Worm (Caenorhabditis elegans): Measurements from ENCODE around the gene C54H2.4.

DNA sequence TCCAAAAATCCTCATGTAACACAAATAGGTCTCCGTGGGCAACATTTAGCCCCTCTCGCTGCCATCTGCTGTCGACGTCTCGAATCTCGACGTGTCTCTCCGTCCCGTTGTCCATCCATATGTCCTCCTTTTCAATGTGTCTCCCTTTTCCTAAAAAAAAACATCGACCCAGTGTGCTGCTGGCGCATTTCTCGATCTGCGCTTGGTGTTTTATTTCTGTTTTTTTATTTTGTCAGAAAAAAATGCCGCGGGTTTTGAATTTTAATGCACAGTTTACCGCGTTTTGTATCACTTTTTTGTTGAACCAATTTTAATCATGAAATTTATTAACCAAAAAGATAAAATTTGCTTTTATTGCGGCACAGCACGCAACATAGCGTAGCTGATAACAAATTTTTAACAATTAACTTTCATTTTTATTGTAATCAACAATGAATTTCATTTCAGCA lies 5.3 kb upstream of the C54H2.4 start:
- TF ChIP-seq ztf-11 (tag; optimal IDR thresholded peaks at IDR 0.05) (no peak), pha-4 (tag; optimal IDR thresholded peaks at IDR 0.05) (no peak), blmp-1 (tag; optimal IDR thresholded peaks at IDR 0.05) (no peak), tbx-8 (GFP tag; optimal IDR thresholded peaks at IDR 0.05) (no peak), nhr-237 (tag; optimal IDR thresholded peaks at IDR 0.05) (no peak), lin-13 (tag; optimal IDR thresholded peaks at IDR 0.05) (no peak), nhr-76 (tag; optimal IDR thresholded peaks at IDR 0.05) (no peak), unc-39 (tag; optimal IDR thresholded peaks at IDR 0.05) (no peak)

Measured in whole organism, mixed stage, embryonic.